Worm (Caenorhabditis elegans): ENCODE results near the gene gst-26.
"Not testable (repeated sequence)": the region's sequence is repeated elsewhere in the genome, so short reads cannot be mapped to it uniquely, and the experiment has no call there.

The gst-26 gene

ce11 chrII:15185289-15185688 lies 20.9 kb upstream of the gst-26 start, which contains the start of gene gst-35:
gst-35 (minus strand) TSS chrII:15185389.
- TF ChIP-seq unc-62 (GFP tag; optimal IDR thresholded peaks at IDR 0.05), result no peak

DNA sequence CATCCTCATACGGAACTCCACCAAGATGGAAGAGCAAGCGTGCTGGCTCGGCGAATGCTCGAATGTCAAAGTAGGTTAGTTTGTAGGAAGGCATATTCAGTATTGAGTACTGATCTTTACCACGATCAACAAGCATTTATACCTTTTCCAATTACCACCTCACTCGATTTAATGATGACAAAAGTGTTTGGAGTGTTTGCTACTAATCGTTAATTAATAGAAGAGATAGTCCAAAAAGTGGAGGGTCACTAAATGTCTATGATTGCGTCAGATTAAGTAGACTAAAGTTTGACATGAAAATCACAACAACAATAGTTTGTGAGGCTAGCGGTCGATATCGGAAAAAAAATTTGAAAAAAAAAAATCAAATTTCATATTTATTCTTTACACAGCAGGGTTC lies 18.8 kb upstream of the gst-26 start, which contains the start of gene gst-34:
gst-34 (minus strand) TSS at position 101 of the 400 bp plus-strand sequence.
- TF ChIP-seq unc-62 (GFP tag; optimal IDR thresholded peaks at IDR 0.05), result no peak

DNA sequence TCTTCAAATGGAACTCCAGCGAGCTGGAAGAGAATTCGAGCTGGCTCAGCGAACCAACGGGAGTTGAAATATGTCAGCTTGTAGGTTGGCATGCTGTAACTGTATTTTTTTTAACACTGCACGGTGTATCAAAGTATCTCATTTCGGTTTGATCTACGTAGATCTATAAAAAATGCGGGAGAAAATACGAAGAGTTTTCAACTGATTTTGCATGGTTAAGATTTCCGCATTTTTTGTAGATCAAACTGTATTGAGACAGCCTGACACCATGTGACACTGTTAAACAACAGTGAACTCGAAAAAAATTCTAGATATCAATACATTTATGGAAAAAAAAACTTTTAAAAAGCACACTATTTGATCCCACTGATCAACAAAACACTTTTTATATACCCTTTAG lies 14.1 kb upstream of the gst-26 start, which contains the start of gene gst-32:
gst-32 (minus strand) TSS at position 101 of the 400 bp plus-strand sequence.
- TF ChIP-seq unc-62 (GFP tag; optimal IDR thresholded peaks at IDR 0.05), result no peak

DNA sequence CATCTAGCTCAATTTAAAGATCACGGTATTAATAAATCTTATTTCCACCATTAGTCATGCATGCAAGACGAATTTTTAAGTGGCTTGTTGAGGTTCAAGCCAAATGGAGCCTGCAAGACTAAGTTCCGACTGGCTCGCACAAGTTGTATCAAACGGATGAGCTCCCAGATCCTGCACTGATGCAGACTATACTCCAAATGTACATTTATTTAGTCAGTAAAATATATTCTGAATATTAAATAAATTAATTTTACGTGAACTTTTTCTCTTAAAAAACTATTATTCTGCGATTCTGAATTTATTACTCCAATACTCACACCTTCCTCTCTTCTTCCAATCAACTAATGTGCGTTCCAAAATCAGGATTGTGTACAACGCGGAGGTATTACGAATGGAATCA lies 11.3 kb upstream of the gst-26 start, which contains the start of gene Y53F4B.36:
Y53F4B.36 (plus strand) TSS at position 301 of the 400 bp plus-strand sequence.
- no peak for TF ChIP-seq unc-62 (GFP tag; optimal IDR thresholded peaks at IDR 0.05)

- no peak for TF ChIP-seq unc-62 (GFP tag; optimal IDR thresholded peaks at IDR 0.05)
These were observed 10.7 kb upstream of the gst-26 start, which contains the start of gene gst-31 for ce11 chrII:15174915-15175548. gst-31 (minus strand) TSS chrII:15174965.

DNA sequence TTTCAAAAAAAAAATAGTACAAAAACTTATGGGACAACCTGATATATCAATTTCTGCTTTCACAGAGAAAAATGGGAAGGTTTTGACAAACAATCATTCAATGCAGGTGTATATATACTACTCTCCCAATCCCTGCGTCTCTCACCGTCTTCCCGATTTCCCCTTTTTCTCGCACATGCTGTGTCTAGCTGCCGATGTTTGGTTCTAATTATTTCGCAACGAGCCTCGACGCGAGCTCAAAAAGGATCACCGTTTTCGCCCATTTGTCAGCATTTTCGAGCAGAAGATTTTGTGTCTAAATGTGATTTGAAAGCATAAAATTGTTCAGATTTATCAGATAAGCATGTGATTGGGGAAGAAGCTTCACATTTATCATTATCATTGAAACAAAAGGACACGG lies 8.8 kb upstream of the gst-26 start:
- no peak for TF ChIP-seq unc-62 (GFP tag; optimal IDR thresholded peaks at IDR 0.05)

ce11 chrII:15171816-15172215 lies 7.5 kb upstream of the gst-26 start, which contains the start of gene gst-39:
gst-39 (minus strand) TSS chrII:15171916.
- TF ChIP-seq unc-62 (GFP tag; optimal IDR thresholded peaks at IDR 0.05), result not testable (repeated sequence)

ce11 chrII:15169811-15170282 lies 5.5 kb upstream of the gst-26 start, which contains the start of gene gst-29:
gst-29 (minus strand) TSS chrII:15169861.
- no peak for TF ChIP-seq unc-62 (GFP tag; optimal IDR thresholded peaks at IDR 0.05)

DNA sequence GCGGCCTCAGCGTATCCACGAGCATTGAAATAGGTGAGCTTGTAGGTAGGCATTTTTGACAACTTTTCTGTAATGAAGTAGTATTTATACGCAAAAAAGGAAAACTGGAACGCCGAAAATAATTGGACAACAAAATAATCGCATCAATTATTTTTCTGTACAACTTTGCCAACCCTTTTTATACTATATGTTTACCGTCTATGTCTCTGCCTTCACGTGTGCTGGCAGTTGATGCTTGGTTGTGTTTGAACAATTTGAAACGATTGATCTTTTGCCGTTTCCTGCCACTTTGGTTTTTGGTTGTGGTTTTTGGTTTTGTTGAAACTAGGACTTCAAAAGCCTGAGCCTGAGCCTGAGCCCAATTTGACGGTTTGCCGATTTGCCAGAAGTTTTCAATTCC lies 3.0 kb upstream of the gst-26 start, which contains the start of gene gst-28:
gst-28 (minus strand) TSS at position 238 of the 400 bp plus-strand sequence.
- TF ChIP-seq unc-62 (GFP tag; optimal IDR thresholded peaks at IDR 0.05), result no peak

DNA sequence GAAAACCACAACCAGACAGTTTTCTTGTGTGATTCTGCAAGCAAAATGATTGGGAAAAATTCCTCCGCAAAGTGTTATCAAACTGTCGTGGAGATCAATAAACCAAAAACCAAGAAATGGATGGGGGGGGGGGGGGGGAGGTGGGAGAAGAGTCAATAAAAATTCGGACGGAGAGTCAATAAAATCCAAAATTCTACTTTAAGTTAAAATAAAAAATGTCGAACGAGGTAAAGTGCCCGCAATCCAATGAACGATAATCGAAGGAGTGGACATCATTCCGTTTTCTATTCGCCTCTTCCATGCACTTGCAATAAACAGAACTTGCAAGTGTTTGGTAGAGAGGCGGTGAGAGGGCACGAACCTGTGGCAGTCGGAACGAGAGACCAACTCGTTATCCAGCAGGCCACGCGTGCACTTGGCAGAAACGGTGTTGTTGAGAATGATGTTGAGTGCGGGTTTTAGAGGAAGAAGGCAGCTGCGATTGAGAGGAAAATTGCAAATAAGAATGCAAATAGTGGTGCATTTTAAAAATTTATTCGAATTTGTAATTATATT lies 1.4 kb upstream of the gst-26 start, which contains the start of gene gst-27:
gst-27 (minus strand) TSS at position 51 of the 555 bp plus-strand sequence.
- TF ChIP-seq unc-62 (GFP tag; optimal IDR thresholded peaks at IDR 0.05), result no peak

DNA sequence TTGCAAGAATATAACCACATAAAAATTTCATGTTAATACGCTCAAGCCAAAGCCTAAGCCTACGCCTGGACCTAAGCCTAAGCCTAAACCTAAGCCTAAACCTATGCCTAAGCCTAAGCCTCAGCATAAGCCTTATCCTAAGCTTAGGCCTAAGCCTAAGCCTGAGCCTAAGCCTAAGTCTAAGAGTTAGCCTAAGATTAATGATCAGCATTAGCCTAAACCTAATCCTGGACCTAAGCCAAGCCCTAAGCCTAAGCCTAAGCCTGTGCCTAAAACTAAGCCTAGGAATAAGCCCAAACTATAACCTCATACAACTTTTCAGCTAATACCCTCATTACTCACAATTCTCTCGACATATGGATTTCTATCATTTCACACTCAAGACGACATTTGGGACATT lies 6.0 kb downstream of the gst-26 start:
- TF ChIP-seq unc-62 (GFP tag; optimal IDR thresholded peaks at IDR 0.05), result no peak

ce11 chrII:15157880-15158279 lies 6.5 kb downstream of the gst-26 start, which contains the start of gene ptr-20:
ptr-20 (plus strand) TSS chrII:15158180.
- no peak for TF ChIP-seq unc-62 (GFP tag; optimal IDR thresholded peaks at IDR 0.05)

DNA sequence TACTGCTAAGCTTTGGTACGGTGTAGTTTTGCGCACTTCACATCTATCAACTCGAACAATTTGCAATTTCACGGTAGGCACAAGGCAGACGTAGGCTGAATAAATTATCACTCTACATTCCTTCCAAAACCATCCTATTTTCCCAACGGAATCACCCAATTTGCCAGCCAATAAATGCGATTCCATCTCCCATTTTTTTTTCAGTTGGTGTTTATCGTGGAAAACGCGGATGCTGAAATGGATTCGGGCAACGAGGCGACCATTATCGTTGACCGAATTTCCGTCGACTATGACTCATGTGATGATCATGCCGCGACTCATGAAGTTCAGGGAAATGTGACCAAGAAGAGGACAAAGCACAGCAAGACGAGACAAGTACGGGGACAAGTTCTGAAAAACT lies 15.9 kb downstream of the gst-26 start:
- no peak for TF ChIP-seq unc-62 (GFP tag; optimal IDR thresholded peaks at IDR 0.05)

- TF ChIP-seq unc-62 (GFP tag; optimal IDR thresholded peaks at IDR 0.05), result no peak
These were observed 18.8 kb downstream of the gst-26 start, which contains the start of gene Y53F4B.27 for ce11 chrII:15145594-15145993. Y53F4B.27 (plus strand) TSS chrII:15145894.

ce11 chrII:15143729-15144128 lies 20.6 kb downstream of the gst-26 start:
- TF ChIP-seq unc-62 (GFP tag; optimal IDR thresholded peaks at IDR 0.05), result no peak

DNA sequence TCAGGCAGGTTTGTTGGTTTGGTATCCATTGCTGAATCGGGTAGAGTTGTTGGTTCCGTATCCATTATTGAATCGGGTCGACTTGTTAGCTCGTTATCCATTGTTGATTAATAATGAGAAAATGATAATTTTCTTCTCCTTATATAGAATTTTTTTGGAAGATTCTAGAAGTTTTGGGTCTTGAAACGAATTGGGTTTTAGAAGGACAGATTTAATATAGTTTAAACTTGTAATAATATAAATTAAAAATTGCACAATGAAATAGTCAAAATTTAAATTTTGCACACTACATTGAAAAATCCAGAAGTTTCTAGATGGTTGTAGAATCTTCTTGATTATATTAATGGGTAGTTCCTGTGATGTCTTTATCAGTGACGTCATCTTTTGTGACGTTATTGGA lies 23.5 kb downstream of the gst-26 start, which contains the start of gene Y53F4B.26:
Y53F4B.26 (minus strand) TSS at position 101 of the 400 bp plus-strand sequence.
- TF ChIP-seq unc-62 (GFP tag; optimal IDR thresholded peaks at IDR 0.05), result not testable (repeated sequence)
